Fruit fly (Drosophila melanogaster): ENCODE measurements around the gene v.

The v gene

DNA sequence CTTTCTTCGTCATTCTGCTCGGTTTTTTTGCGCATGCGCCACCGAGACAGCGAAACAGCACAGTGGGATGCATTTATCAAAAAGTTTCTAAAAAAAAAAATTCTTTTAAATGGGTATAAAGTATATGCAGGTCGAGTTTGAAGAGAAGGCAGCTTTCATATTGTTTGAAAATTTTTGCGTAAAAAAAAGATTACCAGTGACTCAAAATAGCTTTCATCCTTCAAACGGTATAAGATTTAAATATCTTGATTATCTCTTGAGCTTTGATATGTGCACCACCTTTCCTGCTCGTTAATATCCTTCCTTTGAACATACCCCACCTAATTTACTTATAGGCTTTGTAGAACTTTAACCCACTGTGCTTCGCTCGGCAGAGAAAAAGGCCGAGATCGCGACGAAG, 18.7 kb upstream of the v start:
- no peak for TF ChIP-seq psq (optimal IDR thresholded peaks at IDR 0.05)
- no peak for TF ChIP-seq CG8478 (optimal IDR thresholded peaks at IDR 0.05)
- TF ChIP-seq EcR (GFP tag; optimal IDR thresholded peaks at IDR 0.05): no peak
- TF ChIP-seq Dll (optimal IDR thresholded peaks at IDR 0.05): no peak
- TF ChIP-seq pan (optimal IDR thresholded peaks at IDR 0.05): no peak
- TF ChIP-seq usp (GFP tag; optimal IDR thresholded peaks at IDR 0.05): no peak

DNA sequence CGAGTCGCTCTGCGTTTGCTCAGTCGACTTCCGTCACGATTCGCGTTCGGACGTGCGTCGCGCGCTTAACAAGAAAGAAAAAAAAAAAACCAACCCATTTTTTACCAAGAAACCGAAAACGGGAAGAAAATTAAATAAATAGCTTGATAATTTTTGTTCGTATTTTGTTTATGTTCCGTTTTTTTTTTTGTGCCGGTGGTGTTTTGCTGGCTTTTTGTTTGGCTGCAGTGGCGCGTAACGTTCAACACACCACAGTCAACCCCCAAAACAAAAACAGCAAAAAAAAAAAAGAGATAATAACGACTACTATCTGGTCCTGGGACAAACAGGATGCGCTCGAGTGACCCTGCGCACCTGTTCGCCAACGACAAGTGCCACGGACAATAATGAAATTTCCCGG, 18.3 kb upstream of the v start, which contains the start of gene CG43901:
Gene CG43901 (plus strand): TSS at position 301 of the 400 bp plus-strand sequence.
- TF ChIP-seq usp (GFP tag; optimal IDR thresholded peaks at IDR 0.05): no peak
- no peak for TF ChIP-seq EcR (GFP tag; optimal IDR thresholded peaks at IDR 0.05)
- TF ChIP-seq CG8478 (optimal IDR thresholded peaks at IDR 0.05): no peak
- no peak for TF ChIP-seq psq (optimal IDR thresholded peaks at IDR 0.05)
- TF ChIP-seq Dll (optimal IDR thresholded peaks at IDR 0.05): no peak
- no peak for TF ChIP-seq pan (optimal IDR thresholded peaks at IDR 0.05)

DNA sequence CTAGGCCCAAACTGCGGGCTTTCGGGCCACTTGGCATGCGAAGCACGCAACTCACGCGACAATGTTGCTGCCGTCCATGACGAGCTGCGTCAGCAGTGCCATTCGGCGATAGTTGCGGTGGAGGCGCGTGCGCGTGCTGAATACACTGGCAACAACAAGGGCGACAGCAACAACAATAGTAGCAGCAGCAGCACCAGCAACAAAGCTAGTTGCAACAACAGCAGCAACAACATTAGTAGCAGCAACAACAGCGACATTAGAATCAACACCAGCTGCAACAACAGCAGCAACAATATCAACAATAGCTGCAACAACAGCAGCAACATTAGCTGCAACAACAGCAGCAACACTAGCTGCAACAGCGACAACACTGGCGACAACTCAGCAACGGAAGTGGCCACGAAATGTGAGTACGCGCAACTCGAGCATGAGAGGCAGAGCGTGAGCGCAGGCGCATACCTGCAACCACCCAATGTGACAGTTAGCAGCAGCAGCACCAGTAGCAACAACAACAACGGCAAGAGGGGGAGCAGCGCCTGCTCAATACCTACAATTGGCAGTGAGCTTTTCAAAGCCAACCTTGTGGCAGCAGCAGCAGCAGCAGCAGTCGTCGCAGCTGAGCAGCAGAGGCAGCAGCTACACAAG, 17.4 kb upstream of the v start:
- TF ChIP-seq CG8478 (optimal IDR thresholded peaks at IDR 0.05) (no peak), usp (GFP tag; optimal IDR thresholded peaks at IDR 0.05) (no peak), Dll (optimal IDR thresholded peaks at IDR 0.05) (no peak), EcR (GFP tag; optimal IDR thresholded peaks at IDR 0.05) (no peak), pan (optimal IDR thresholded peaks at IDR 0.05) (no peak), psq (optimal IDR thresholded peaks at IDR 0.05) (no peak)

DNA sequence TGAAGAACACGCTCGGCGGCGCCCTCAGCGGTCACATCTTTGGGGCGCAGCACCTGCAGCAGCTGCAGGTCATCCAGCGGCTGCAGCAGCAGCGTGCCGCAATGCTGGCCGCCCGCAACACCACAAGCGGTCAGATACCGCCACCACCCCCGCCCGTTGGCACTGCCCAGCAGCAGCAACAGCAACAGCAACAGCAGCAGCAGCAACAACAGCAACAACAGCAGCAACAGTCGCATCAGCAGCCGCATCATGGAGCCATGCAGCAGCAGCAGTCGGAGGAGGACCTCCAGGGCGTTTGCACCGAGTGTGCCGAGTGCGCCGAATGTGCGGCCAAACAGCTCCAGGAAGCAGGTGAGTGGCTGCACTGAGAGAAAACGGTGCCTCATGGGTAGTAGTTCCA, 11.2 kb upstream of the v start:
- TF ChIP-seq usp (GFP tag; optimal IDR thresholded peaks at IDR 0.05) (no peak), Dll (optimal IDR thresholded peaks at IDR 0.05) (no peak), psq (optimal IDR thresholded peaks at IDR 0.05) (no peak), EcR (GFP tag; optimal IDR thresholded peaks at IDR 0.05) (no peak), pan (optimal IDR thresholded peaks at IDR 0.05) (no peak), CG8478 (optimal IDR thresholded peaks at IDR 0.05) (no peak)

DNA sequence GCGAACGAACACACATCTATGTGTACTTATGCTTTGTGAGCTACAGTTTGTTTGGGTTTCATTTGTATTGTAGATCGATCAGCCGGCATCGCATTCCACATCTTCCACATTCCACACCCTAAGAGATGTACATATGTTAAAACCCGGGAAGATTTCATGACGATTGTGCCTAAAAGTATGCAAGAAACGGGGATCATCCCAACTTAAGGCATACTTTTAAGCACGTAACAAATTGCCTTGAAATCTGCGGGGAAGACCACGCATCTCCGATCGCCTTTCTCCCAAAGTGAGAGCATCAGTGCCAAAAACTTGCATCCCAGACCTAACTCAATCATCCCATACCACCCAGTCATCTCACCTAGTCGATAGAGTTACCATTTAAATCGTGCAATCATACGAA, 2.1 kb upstream of the v start:
- TF ChIP-seq pan (optimal IDR thresholded peaks at IDR 0.05) (no peak), CG8478 (optimal IDR thresholded peaks at IDR 0.05) (no peak)

DNA sequence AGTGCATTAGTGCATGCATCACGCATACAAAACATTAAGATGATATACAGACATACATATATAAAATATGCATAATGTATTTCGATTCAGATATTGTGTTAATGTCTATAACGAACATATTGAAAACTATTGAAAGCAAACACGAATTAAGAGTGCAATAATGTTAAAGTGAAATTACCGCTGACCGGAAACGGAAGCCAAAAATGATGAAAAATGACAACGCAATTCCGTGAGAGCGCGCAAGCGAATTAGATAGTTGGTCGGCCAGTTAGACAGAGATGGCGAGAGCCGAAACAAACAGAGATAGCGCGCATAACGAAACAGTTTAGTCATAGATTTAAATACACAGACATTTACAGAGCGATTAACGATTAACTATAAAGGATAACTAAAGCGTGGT, 1.6 kb upstream of the v start:
- no peak for TF ChIP-seq pan (optimal IDR thresholded peaks at IDR 0.05)
- TF ChIP-seq psq (optimal IDR thresholded peaks at IDR 0.05): no peak
- TF ChIP-seq EcR (GFP tag; optimal IDR thresholded peaks at IDR 0.05): no peak
- TF ChIP-seq Dll (optimal IDR thresholded peaks at IDR 0.05): no peak

DNA sequence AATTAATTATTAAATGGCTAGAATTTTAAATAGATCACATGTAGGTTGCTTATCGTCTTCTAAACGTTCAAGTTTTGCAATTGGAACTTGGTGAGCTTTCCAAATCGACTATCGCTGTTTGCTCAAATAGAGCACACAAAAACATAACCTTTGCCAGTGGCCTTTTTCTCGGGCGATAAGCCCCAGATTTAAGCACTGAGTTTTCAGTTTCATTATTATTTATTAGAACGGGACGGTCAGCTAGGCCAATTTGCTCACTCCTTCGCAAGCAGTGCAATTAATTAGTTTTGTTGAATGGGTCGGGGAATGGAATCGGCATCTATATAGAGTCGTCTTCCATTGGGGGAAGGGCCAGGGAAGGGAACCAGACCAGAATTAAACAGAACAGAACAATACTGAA, 2.5 kb downstream of the v start:
- TF ChIP-seq psq (optimal IDR thresholded peaks at IDR 0.05) (no peak), EcR (GFP tag; optimal IDR thresholded peaks at IDR 0.05) (no peak), usp (GFP tag; optimal IDR thresholded peaks at IDR 0.05) (no peak), pan (optimal IDR thresholded peaks at IDR 0.05) (no peak), CG8478 (optimal IDR thresholded peaks at IDR 0.05) (no peak), Dll (optimal IDR thresholded peaks at IDR 0.05) (no peak)

DNA sequence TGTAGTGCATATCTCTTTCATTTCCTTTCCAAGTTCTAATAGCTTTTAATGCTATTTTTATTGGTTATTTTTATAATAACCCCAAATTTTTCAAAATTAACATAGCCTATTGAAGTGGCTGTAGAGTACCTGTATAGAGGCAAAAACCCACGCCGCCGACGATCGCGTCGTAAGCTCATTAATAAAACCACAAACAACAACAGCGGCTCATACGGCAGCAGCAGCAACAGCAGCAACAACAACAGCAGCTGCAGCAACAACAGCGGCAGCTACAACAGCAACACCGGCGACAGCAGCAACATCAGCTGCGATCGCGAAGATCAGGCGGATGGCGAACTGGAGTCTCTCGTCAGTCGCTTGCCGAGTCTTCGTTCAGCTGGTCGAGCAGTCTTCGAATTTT, 3.3 kb downstream of the v start, which contains the start of gene CG2145:
Gene CG2145 (plus strand): TSS at position 290 of the 400 bp plus-strand sequence.
- TF ChIP-seq CG8478 (optimal IDR thresholded peaks at IDR 0.05) (no peak), pan (optimal IDR thresholded peaks at IDR 0.05) (no peak), psq (optimal IDR thresholded peaks at IDR 0.05) (no peak), EcR (GFP tag; optimal IDR thresholded peaks at IDR 0.05) (no peak), usp (GFP tag; optimal IDR thresholded peaks at IDR 0.05) (no peak), Dll (optimal IDR thresholded peaks at IDR 0.05) (no peak)

DNA sequence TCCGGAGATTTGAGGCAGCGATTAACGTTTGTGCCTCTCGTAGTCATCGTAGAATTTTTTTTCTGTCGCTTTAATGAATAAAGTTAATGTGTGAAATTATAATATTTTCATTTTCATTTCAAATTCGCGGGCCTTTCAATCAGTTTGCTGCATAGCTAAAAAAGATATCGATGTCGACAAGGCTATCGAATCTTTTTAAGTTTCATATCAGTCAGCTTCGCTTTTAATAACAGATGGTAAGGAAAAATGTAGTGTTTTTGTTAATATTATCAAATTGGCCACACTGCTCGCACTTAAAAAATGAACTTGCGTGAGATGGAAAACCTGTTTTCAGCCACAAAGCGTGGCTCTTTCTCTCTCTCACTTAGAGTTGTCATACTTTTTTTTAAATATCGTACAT, 5.8 kb downstream of the v start:
- no peak for TF ChIP-seq Dll (optimal IDR thresholded peaks at IDR 0.05)
- no peak for TF ChIP-seq usp (GFP tag; optimal IDR thresholded peaks at IDR 0.05)
- TF ChIP-seq psq (optimal IDR thresholded peaks at IDR 0.05): no peak
- no peak for TF ChIP-seq pan (optimal IDR thresholded peaks at IDR 0.05)
- TF ChIP-seq CG8478 (optimal IDR thresholded peaks at IDR 0.05): no peak
- no peak for TF ChIP-seq EcR (GFP tag; optimal IDR thresholded peaks at IDR 0.05)

DNA sequence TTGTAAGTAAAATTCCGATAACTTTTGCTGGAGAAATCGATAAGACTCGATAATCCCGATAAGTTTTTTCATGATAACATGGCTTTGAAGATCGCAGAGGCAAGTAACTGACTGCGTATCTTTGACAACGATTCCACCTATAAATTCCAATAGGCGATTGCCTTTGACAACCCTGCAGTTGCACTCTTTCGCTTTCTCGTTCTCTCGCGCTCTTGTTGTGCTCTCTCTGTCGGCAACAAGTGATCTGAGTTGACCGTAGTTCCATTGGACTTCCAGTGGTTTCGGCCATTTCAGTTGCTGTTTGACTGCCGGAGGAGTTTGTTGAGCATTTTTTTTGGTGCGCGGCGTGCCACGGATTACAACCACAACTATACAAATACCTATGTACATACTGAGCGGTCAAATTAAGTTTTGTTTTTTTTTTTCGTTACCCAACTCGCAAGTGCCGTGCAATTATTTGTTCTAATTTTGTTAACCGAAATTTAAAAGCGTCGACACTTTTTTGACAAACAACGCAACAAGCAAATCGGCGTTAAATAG, 6.9 kb downstream of the v start, which contains the start of gene Myo10A:
Gene Myo10A (plus strand): TSS at position 288 of the 540 bp plus-strand sequence.
- TF ChIP-seq CG8478 (optimal IDR thresholded peaks at IDR 0.05) (no peak), usp (GFP tag; optimal IDR thresholded peaks at IDR 0.05) (no peak), Dll (optimal IDR thresholded peaks at IDR 0.05) (no peak), pan (optimal IDR thresholded peaks at IDR 0.05) (no peak), psq (optimal IDR thresholded peaks at IDR 0.05) (no peak), EcR (GFP tag; optimal IDR thresholded peaks at IDR 0.05) (no peak)

DNA sequence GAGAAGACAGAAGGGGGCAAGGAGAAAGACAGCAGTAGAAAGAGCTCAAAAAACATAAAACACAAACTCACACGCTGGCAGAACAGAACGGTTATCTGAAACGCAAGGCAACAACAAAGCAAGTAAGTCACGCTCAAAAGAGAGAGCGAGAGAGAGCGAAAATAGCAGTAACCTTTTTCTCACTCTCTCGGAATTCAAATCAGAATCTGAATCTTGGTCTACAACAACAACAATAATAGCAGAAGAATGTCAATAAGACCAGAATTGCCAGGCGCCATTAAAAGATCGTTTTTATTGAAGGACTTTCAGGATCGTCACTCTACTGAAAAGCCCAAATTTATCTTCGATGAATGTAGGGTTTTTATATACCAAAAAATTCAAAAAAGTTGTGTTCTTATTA, 7.5 kb downstream of the v start:
- TF ChIP-seq Dll (optimal IDR thresholded peaks at IDR 0.05) (no peak), pan (optimal IDR thresholded peaks at IDR 0.05) (no peak), usp (GFP tag; optimal IDR thresholded peaks at IDR 0.05) (no peak), CG8478 (optimal IDR thresholded peaks at IDR 0.05) (no peak), psq (optimal IDR thresholded peaks at IDR 0.05) (no peak), EcR (GFP tag; optimal IDR thresholded peaks at IDR 0.05) (no peak)

DNA sequence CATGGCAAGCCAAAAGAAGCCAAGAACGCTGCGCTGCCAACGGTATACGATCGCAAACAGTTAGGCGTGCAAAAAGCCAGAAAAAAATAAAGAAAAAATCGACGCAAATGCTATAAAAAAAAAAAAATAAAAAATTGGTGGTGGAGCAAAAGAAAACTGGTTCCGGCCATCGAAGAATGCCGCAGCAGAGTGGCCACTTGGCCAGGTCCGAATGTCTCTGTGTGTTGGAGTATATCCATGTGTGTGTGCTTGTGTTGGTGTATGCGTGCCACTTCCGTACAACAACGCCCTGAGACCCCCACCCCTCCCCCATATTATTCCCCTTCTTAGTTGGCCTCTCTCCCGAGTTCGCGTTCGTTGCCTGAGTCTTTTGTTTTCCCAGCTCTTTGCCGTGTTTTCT, 8.5 kb downstream of the v start:
- TF ChIP-seq psq (optimal IDR thresholded peaks at IDR 0.05): no peak
- TF ChIP-seq pan (optimal IDR thresholded peaks at IDR 0.05): no peak
- TF ChIP-seq EcR (GFP tag; optimal IDR thresholded peaks at IDR 0.05): peak in 1 of 2 experiments; percentile 8
- TF ChIP-seq CG8478 (optimal IDR thresholded peaks at IDR 0.05): no peak

DNA sequence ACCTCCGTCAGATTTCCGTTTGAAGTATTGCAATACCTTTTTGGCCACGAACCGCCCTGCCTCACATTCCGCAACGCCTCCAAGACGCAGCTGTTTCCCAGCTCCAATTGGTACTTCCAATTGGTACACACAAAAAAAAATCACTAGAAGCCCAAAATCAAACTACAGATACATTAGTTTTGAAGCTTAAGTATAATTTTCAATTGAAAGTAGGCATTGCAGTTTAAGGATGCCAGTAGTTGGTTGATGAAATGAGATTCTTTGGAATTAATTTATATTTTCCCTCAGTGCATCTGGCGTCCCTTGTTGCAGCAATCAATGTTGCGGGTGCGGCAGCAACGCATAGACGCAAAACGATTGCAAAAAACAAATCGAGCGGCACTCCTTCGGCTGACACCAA, 10.0 kb downstream of the v start:
- no peak for TF ChIP-seq CG8478 (optimal IDR thresholded peaks at IDR 0.05)

All from whole organism.